Fruit fly (Drosophila melanogaster) whole organism, prepupa: ENCODE data around the gene AANATL3.

Source experiments
- Blimp-1 ChIP-seq: fragments of 200-800 bp; sonication (Bioruptor generic); optimal IDR thresholded peaks from 3 replicates; lab custom pipeline; 2017; ENCODE audit warnings: missing biosample characterization, missing genetic modification characterization, mild to moderate bottlenecking, moderate library complexity, missing genetic modification reagents
- CG10631 ChIP-seq: fragments of 200-800 bp; sonication (Bioruptor generic); optimal IDR thresholded peaks from 2 replicates; lab custom pipeline; 2016; ENCODE audit warnings: missing biosample characterization, missing genetic modification characterization
- CG10669 ChIP-seq: fragments of 200-800 bp; sonication (Bioruptor generic); optimal IDR thresholded peaks from 3 replicates; lab custom pipeline; 2018; ENCODE audit warnings: missing biosample characterization, mild to moderate bottlenecking, missing genetic modification characterization, moderate library complexity
- CG11294 ChIP-seq: fragments of 200-800 bp; sonication (Bioruptor generic); IDR thresholded peaks from 2 replicates; pipeline ENCODE4 v1.3.6; 2022; ENCODE audit warnings: missing biosample characterization, missing genetic modification characterization
- CG11902 ChIP-seq: fragments of 200-800 bp; sonication (Bioruptor generic); optimal IDR thresholded peaks from 3 replicates; lab custom pipeline; 2016; ENCODE audit warnings: missing biosample characterization, missing genetic modification characterization
- CG15336 ChIP-seq: fragments of 200-800 bp; sonication (Bioruptor generic); IDR thresholded peaks from 2 replicates; pipeline ENCODE4 v1.3.6; 2022; ENCODE audit warnings: missing biosample characterization, missing genetic modification characterization
- CG1621 ChIP-seq: fragments of 200-800 bp; sonication (Bioruptor generic); optimal IDR thresholded peaks from 3 replicates; lab custom pipeline; 2018; ENCODE audit warnings: missing biosample characterization, mild to moderate bottlenecking, missing genetic modification characterization
- CG16779 ChIP-seq: fragments of 200-800 bp; sonication (Bioruptor generic); optimal IDR thresholded peaks from 3 replicates; lab custom pipeline; 2017; ENCODE audit warnings: missing biosample characterization, mild to moderate bottlenecking, missing genetic modification characterization
- CG3032 ChIP-seq: fragments of 200-800 bp; optimal IDR thresholded peaks from 2 replicates; lab custom pipeline; 2019; ENCODE audit warnings: missing biosample characterization, mild to moderate bottlenecking, missing genetic modification characterization, moderate library complexity
- CG3919 ChIP-seq: fragments of 200-800 bp; sonication (Bioruptor generic); optimal IDR thresholded peaks from 3 replicates; lab custom pipeline; 2016; ENCODE audit warnings: missing biosample characterization, missing genetic modification characterization
- CG4318 ChIP-seq: fragments of 200-800 bp; sonication (Bioruptor generic); optimal IDR thresholded peaks from 3 replicates; lab custom pipeline; 2017; ENCODE audit warnings: missing biosample characterization, mild to moderate bottlenecking, missing genetic modification characterization
- CG6163 ChIP-seq: fragments of 200-800 bp; sonication (Bioruptor generic); IDR thresholded peaks from 3 replicates; pipeline ENCODE4 v1.3.6; 2022; ENCODE audit warnings: missing biosample characterization, missing genetic modification characterization
- CG6276 ChIP-seq: fragments of 200-800 bp; sonication (Bioruptor generic); optimal IDR thresholded peaks from 2 replicates; lab custom pipeline; 2017; ENCODE audit warnings: missing biosample characterization, mild to moderate bottlenecking, missing genetic modification characterization
- CG6792 ChIP-seq: fragments of 200-800 bp; sonication (Bioruptor generic); optimal IDR thresholded peaks from 3 replicates; lab custom pipeline; 2016; ENCODE audit warnings: missing biosample characterization, missing genetic modification characterization
- CG6808 ChIP-seq: fragments of 200-800 bp; sonication (Bioruptor generic); optimal IDR thresholded peaks from 3 replicates; lab custom pipeline; 2017; ENCODE audit warnings: missing biosample characterization, missing genetic modification characterization, mild to moderate bottlenecking, moderate library complexity, missing genetic modification reagents
- CG6854 ChIP-seq: fragments of 200-800 bp; sonication (Bioruptor generic); optimal IDR thresholded peaks from 2 replicates; lab custom pipeline; 2017; ENCODE audit warnings: missing biosample characterization, mild to moderate bottlenecking, missing genetic modification characterization
- CG8119 ChIP-seq: fragments of 200-800 bp; sonication (Bioruptor generic); IDR thresholded peaks from 3 replicates; pipeline ENCODE4 v1.3.6; 2022; ENCODE audit warnings: missing biosample characterization, missing genetic modification characterization
- CG8319 ChIP-seq: fragments of 200-800 bp; sonication (Bioruptor generic); optimal IDR thresholded peaks from 3 replicates; lab custom pipeline; 2016; ENCODE audit warnings: missing biosample characterization, missing genetic modification characterization
- CG9139 ChIP-seq: fragments of 200-800 bp; sonication (Bioruptor generic); optimal IDR thresholded peaks from 3 replicates; lab custom pipeline; 2017; ENCODE audit warnings: missing biosample characterization, mild to moderate bottlenecking, missing genetic modification characterization
- Eip78C ChIP-seq: fragments of 200-800 bp; sonication (Bioruptor generic); peaks from one replicate; lab custom pipeline; 2016; ENCODE audit warnings: missing biosample characterization, missing genetic modification characterization
- Ets21C ChIP-seq: fragments of 200-800 bp; sonication (Bioruptor generic); optimal IDR thresholded peaks from 3 replicates; lab custom pipeline; 2016; ENCODE audit warnings: missing biosample characterization, missing genetic modification characterization
- Gug ChIP-seq: fragments of 200-800 bp; sonication (Bioruptor generic); IDR thresholded peaks from 2 replicates; pipeline ENCODE4 v1.3.6; 2022; ENCODE audit warnings: missing biosample characterization, missing genetic modification characterization
- Hr39 ChIP-seq: fragments of 200-800 bp; sonication (Bioruptor generic); optimal IDR thresholded peaks from 2 replicates; lab custom pipeline; 2016; ENCODE audit warnings: missing biosample characterization, missing genetic modification characterization
- Hr4 ChIP-seq: fragments of 200-800 bp; sonication (Bioruptor generic); optimal IDR thresholded peaks from 3 replicates; lab custom pipeline; 2016; ENCODE audit warnings: missing biosample characterization, missing genetic modification characterization
- Lpt ChIP-seq: fragments of 200-800 bp; sonication (Bioruptor generic); optimal IDR thresholded peaks from 3 replicates; lab custom pipeline; 2016; ENCODE audit warnings: missing biosample characterization, missing genetic modification characterization
- Met ChIP-seq: fragments of 200-800 bp; sonication (Bioruptor generic); optimal IDR thresholded peaks from 3 replicates; lab custom pipeline; 2016; ENCODE audit warnings: missing biosample characterization, missing genetic modification characterization
- OdsH ChIP-seq: fragments of 200-800 bp; sonication (Bioruptor generic); optimal IDR thresholded peaks from 3 replicates; lab custom pipeline; 2016; ENCODE audit warnings: missing biosample characterization, missing genetic modification characterization
- Smox ChIP-seq: fragments of 200-800 bp; sonication (Bioruptor generic); optimal IDR thresholded peaks from 3 replicates; lab custom pipeline; 2016; ENCODE audit warnings: missing biosample characterization, missing genetic modification characterization
- Sox102F ChIP-seq: fragments of 200-800 bp; sonication (Bioruptor generic); optimal IDR thresholded peaks from 2 replicates; lab custom pipeline; 2016; ENCODE audit warnings: missing biosample characterization, mild to moderate bottlenecking, missing genetic modification characterization
- Sox14 ChIP-seq: fragments of 200-800 bp; sonication (Bioruptor generic); optimal IDR thresholded peaks from 3 replicates; lab custom pipeline; 2016; ENCODE audit warnings: missing biosample characterization, missing genetic modification characterization
- achi ChIP-seq: fragments of 200-800 bp; sonication (Bioruptor generic); optimal IDR thresholded peaks from 3 replicates; lab custom pipeline; 2016; ENCODE audit warnings: missing biosample characterization, missing genetic modification characterization
- acj6 ChIP-seq: fragments of 200-800 bp; sonication (Bioruptor generic); optimal IDR thresholded peaks from 3 replicates; lab custom pipeline; 2016; ENCODE audit warnings: missing biosample characterization, missing genetic modification characterization
- cyc ChIP-seq: fragments of 200-800 bp; sonication (Bioruptor generic); optimal IDR thresholded peaks from 3 replicates; lab custom pipeline; 2016; ENCODE audit warnings: missing biosample characterization, missing genetic modification characterization
- dac ChIP-seq: fragments of 200-800 bp; sonication (Bioruptor generic); optimal IDR thresholded peaks from 2 replicates; lab custom pipeline; 2017; ENCODE audit warnings: missing biosample characterization, mild to moderate bottlenecking, missing genetic modification characterization
- dsx ChIP-seq: fragments of 200-800 bp; optimal IDR thresholded peaks from 3 replicates; lab custom pipeline; 2019; ENCODE audit warnings: missing biosample characterization, mild to moderate bottlenecking, missing genetic modification characterization, moderate library complexity; ENCODE audit not compliant: poor library complexity, severe bottlenecking
- eg ChIP-seq: fragments of 200-800 bp; sonication (Bioruptor generic); IDR thresholded peaks from 3 replicates; pipeline ENCODE4 v1.3.6; 2022; ENCODE audit warnings: missing biosample characterization, missing genetic modification characterization
- esn ChIP-seq: fragments of 200-800 bp; sonication (Bioruptor generic); optimal IDR thresholded peaks from 2 replicates; lab custom pipeline; 2016; ENCODE audit warnings: missing biosample characterization, mild to moderate bottlenecking, missing genetic modification characterization, moderate library complexity
- fd85E ChIP-seq: fragments of 200-800 bp; sonication (Bioruptor generic); optimal IDR thresholded peaks from 3 replicates; lab custom pipeline; 2016; ENCODE audit warnings: missing biosample characterization, missing genetic modification characterization
- fkh ChIP-seq: fragments of 200-800 bp; sonication (Bioruptor generic); optimal IDR thresholded peaks from 3 replicates; lab custom pipeline; 2017; ENCODE audit warnings: missing biosample characterization, mild to moderate bottlenecking, missing genetic modification characterization, moderate library complexity
- lz ChIP-seq: fragments of 200-800 bp; sonication (Bioruptor generic); optimal IDR thresholded peaks from 3 replicates; lab custom pipeline; 2016; ENCODE audit warnings: missing biosample characterization, missing genetic modification characterization
- pdm3 ChIP-seq: fragments of 200-800 bp; sonication (Bioruptor generic); optimal IDR thresholded peaks from 3 replicates; lab custom pipeline; 2016; ENCODE audit warnings: missing biosample characterization, missing genetic modification characterization
- salr ChIP-seq, 2 experiments: fragments of 200-800 bp; sonication (Bioruptor generic); optimal IDR thresholded peaks; 3 replicates each; lab custom pipeline; 2016 to 2018; ENCODE audit warnings: missing biosample characterization in 2 of 2, missing genetic modification characterization in 2 of 2, mild to moderate bottlenecking in 1 of 2
- spab ChIP-seq: fragments of 200-800 bp; sonication (Bioruptor generic); optimal IDR thresholded peaks from 2 replicates; lab custom pipeline; 2017; ENCODE audit warnings: missing biosample characterization, mild to moderate bottlenecking, missing genetic modification characterization, missing genetic modification reagents
- ss ChIP-seq, 2 experiments: fragments of 200-800 bp; sonication (Bioruptor generic); optimal IDR thresholded peaks; 2 replicates in 1 of 2; 3 replicates in 1 of 2; lab custom pipeline; 2017 to 2018; ENCODE audit warnings: mild to moderate bottlenecking in 2 of 2, missing biosample characterization in 2 of 2, missing genetic modification characterization in 2 of 2, moderate library complexity in 1 of 2
- topi ChIP-seq: fragments of 200-800 bp; sonication (Bioruptor generic); optimal IDR thresholded peaks from 3 replicates; lab custom pipeline; 2016; ENCODE audit warnings: missing biosample characterization, missing genetic modification characterization
- vri ChIP-seq: fragments of 200-800 bp; sonication (Bioruptor generic); optimal IDR thresholded peaks from 3 replicates; lab custom pipeline; 2016; ENCODE audit warnings: missing biosample characterization, mild to moderate bottlenecking, missing genetic modification characterization

AANATL3 gene

DNA sequence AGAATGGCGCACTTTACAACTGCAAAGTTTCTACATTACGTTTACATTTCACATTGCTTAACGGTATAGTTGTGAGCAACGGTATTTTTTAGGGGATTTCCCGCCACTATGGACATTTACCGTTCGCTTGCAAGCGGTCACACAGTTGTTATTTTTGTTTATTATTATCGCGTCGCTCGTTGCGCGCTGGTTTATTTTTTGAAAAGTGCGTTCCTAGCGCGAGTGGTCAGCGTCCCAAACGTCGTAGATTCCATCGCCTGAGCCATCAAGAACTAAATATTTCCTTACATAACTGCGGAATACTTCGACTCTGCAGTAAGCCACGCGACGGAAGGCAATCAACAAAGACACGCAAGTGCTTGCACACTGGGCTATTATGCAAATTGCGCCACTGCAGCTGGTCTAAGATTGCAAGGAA lies 40.6 kb upstream of the AANATL3 start, which contains the start of gene bwa:
Gene bwa, plus strand, starts transcription at position 159 of the 418 bp plus-strand sequence.
- TF ChIP-seq Smox (GFP tag; lab: Kevin White, UChicago) (no peak), Gug (no peak), CG6854 (GFP tag; lab: Kevin White, UChicago) (peak; percentile 0), CG11294 (GFP tag; lab: Robert Waterston, UW) (no peak), Sox14 (GFP tag; lab: Kevin White, UChicago) (peak; percentile 45), CG3919 (GFP tag; lab: Kevin White, UChicago) (peak; percentile 29), eg (GFP tag; lab: Robert Waterston, UW) (no peak), CG9139 (GFP tag; lab: Kevin White, UChicago) (no peak), ss (GFP tag; optimal IDR thresholded peaks at IDR 0.05; lab: Kevin White, UChicago) (peak; percentile 43 to 52), Lpt (GFP tag; lab: Kevin White, UChicago) (no peak), Hr39 (GFP tag; lab: Kevin White, UChicago) (no peak), Sox102F (GFP tag; lab: Kevin White, UChicago) (no peak), CG1621 (tag; lab: Kevin White, UChicago) (no peak), fkh (GFP tag; lab: Kevin White, UChicago) (peak; percentile 47), CG6163 (GFP tag; lab: Robert Waterston, UW) (no peak), CG15336 (GFP tag; lab: Robert Waterston, UW) (peak; percentile 29; the same call in 1 of the 2 replicates), lz (GFP tag; lab: Kevin White, UChicago) (no peak), salr (GFP tag; optimal IDR thresholded peaks at IDR 0.05; lab: Kevin White, UChicago) (no peak), achi (GFP tag; lab: Kevin White, UChicago) (no peak), Hr4 (GFP tag; lab: Kevin White, UChicago) (no peak), CG6808 (GFP tag; lab: Kevin White, UChicago) (no peak), CG6276 (GFP tag; lab: Kevin White, UChicago) (no peak), topi (GFP tag; lab: Kevin White, UChicago) (no peak), CG10631 (GFP tag; lab: Kevin White, UChicago) (no peak), esn (peak; percentile 1), CG16779 (tag; lab: Kevin White, UChicago) (peak; percentile 4), CG3032 (no peak), CG4318 (GFP tag; lab: Kevin White, UChicago) (no peak), pdm3 (GFP tag; lab: Kevin White, UChicago) (no peak), OdsH (no peak), Eip78C (peak; percentile 74)

DNA sequence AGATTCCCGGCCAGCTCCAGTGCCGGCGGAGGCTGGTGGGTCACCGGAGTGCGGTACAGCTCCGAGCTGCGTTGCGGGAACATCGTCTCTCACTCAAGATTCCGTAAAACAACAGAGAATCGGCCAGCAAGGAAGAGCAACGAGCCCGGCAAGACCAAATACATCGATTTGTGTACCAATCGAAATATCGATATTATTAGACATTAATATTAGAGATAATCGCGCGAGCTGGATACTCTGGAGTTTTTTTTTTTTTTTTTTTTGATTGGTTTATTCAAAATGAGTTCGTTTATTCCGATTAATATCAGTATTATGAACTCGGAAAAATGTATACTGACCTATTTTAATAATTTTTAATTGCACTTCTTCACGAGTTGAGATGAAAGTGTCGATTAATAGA lies 39.9 kb upstream of the AANATL3 start, which contains the start of gene vls:
Gene vls, minus strand, starts transcription at position 164 of the 400 bp plus-strand sequence.
- TF ChIP-seq Met (no peak), Eip78C (peak; percentile 42)

DNA sequence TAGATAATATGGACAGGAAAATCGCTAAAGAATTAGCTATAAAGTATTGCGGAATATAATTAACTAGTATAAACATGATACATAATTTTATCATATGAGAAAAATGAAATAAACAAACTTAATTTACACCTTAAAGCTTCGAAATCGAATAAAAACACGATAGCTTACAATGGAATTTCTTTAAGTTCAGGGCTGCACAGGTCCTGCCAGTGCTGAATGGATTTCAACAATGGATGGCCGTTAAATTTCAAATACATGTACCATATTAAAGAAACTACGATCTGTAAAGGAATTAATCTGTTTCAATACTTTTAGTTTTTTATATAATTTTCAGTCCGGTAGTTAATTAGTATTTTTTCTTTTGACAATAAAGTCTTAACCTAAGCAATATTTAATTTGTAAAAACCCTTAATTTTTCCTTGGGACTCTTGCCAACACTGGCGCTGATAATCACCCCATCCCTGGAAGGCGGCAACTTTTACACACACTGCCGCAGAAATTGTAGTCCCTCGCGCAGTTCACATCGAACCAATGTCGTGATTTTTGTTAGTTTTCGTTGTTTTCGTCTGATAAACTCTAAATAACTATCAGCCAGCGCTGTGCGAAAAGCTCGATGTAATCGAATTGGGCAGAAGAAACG lies 35.5 kb upstream of the AANATL3 start, which contains the start of the genes barr and lok:
Gene barr, minus strand, starts transcription at position 353 of the 640 bp plus-strand sequence.
Gene lok, plus strand, starts transcription at position 405 of the 640 bp plus-strand sequence.
- peak; percentile 12 for TF ChIP-seq CG6792 (GFP tag; lab: Kevin White, UChicago)
- no peak for TF ChIP-seq CG8119
- TF ChIP-seq topi (GFP tag; lab: Kevin White, UChicago), result peak; percentile 47
- TF ChIP-seq vri (GFP tag; lab: Kevin White, UChicago), result no peak
- TF ChIP-seq spab (GFP tag; lab: Kevin White, UChicago), result no peak
- no peak for TF ChIP-seq CG6163 (GFP tag; lab: Robert Waterston, UW)
- TF ChIP-seq Eip78C, result peak; percentile 38
- peak; percentile 47 for TF ChIP-seq acj6 (GFP tag; lab: Kevin White, UChicago)
- no peak for TF ChIP-seq dac (GFP tag; lab: Kevin White, UChicago)
- TF ChIP-seq Blimp-1 (GFP tag; lab: Kevin White, UChicago), result no peak
- TF ChIP-seq OdsH, result peak; percentile 56
- TF ChIP-seq fkh (GFP tag; lab: Kevin White, UChicago), result no peak
- no peak for TF ChIP-seq dsx (GFP tag; lab: Kevin White, UChicago)
- TF ChIP-seq lz (GFP tag; lab: Kevin White, UChicago), result peak; percentile 71
- no peak for TF ChIP-seq CG10669 (GFP tag; lab: Kevin White, UChicago)
- peak; percentile 35 for TF ChIP-seq CG11902 (GFP tag; lab: Kevin White, UChicago)
- TF ChIP-seq Sox102F (GFP tag; lab: Kevin White, UChicago), result peak; percentile 38
- TF ChIP-seq CG8319, result peak; percentile 38
- TF ChIP-seq Ets21C, result peak; percentile 41
- TF ChIP-seq CG11294 (GFP tag; lab: Robert Waterston, UW), result no peak
- no peak for TF ChIP-seq fd85E (GFP tag; lab: Kevin White, UChicago)
- peak; percentile 47 for TF ChIP-seq cyc (GFP tag; lab: Kevin White, UChicago)
- peak; percentile 66 for TF ChIP-seq esn
- no peak for TF ChIP-seq ss (GFP tag; optimal IDR thresholded peaks at IDR 0.05; lab: Kevin White, UChicago)
- peak; percentile 59 for TF ChIP-seq CG10631 (GFP tag; lab: Kevin White, UChicago)
- TF ChIP-seq CG6808 (GFP tag; lab: Kevin White, UChicago), result no peak
